Fruit fly (Drosophila melanogaster): Measurements from ENCODE around the gene CG1637.

CG1637 gene

dm6 chrX:10846972-10847435, 30.7 kb downstream of the CG1637 start, which contains the start of gene sbr (continued):
- TF ChIP-seq Nf-YB (GFP tag; optimal IDR thresholded peaks at IDR 0.05): no peak
- TF ChIP-seq D (optimal IDR thresholded peaks at IDR 0.05): no peak
- no peak for TF ChIP-seq D (GFP tag; optimal IDR thresholded peaks at IDR 0.05)
- peak; percentile 12 for TF ChIP-seq CG17186 (GFP tag; optimal IDR thresholded peaks at IDR 0.05)
- no peak for TF ChIP-seq CG14050 (GFP tag; IDR thresholded peaks at IDR 0.05)
- TF ChIP-seq CG17361 (GFP tag; IDR thresholded peaks at IDR 0.05): peak; percentile 27; the same call in 1 of the 3 replicates
- TF ChIP-seq CG7987 (GFP tag; optimal IDR thresholded peaks at IDR 0.05): no peak
- TF ChIP-seq sens (GFP tag): peak; percentile 47
- no peak for TF ChIP-seq CG8478 (optimal IDR thresholded peaks at IDR 0.05)
- no peak for TF ChIP-seq CG17568 (GFP tag; optimal IDR thresholded peaks at IDR 0.05)
- TF ChIP-seq CG16815 (GFP tag; optimal IDR thresholded peaks at IDR 0.05): no peak
- TF ChIP-seq nau (GFP tag; optimal IDR thresholded peaks at IDR 0.05): no peak
- no peak for TF ChIP-seq CG11504 (tag; optimal IDR thresholded peaks at IDR 0.05)
- no peak for TF ChIP-seq CG17612 (GFP tag; IDR thresholded peaks at IDR 0.05)
- no peak for TF ChIP-seq CTCF (GFP tag; optimal IDR thresholded peaks at IDR 0.05)
- TF ChIP-seq CG17385 (GFP tag; optimal IDR thresholded peaks at IDR 0.05): no peak
- TF ChIP-seq MBD-R2 (GFP tag; IDR thresholded peaks at IDR 0.05): peak; percentile 15; the same call in 1 of the 2 replicates
- TF ChIP-seq crc (GFP tag; optimal IDR thresholded peaks at IDR 0.05): no peak
- peak; percentile 71; the same call in 2 of the 3 replicates for TF ChIP-seq Opbp (GFP tag; IDR thresholded peaks at IDR 0.05; ENCODE audit: partially characterized antibody)
- TF ChIP-seq CG18476 (GFP tag; optimal IDR thresholded peaks at IDR 0.05): peak; percentile 2
- TF ChIP-seq knrl (GFP tag; IDR thresholded peaks at IDR 0.05; ENCODE audit: partially characterized antibody): peak; percentile 83; the same call in 2 of the 3 replicates
- TF ChIP-seq Pdp1 (GFP tag; optimal IDR thresholded peaks at IDR 0.05): peak in 1 of 2 experiments; percentile 8
- TF ChIP-seq CG30403 (GFP tag; optimal IDR thresholded peaks at IDR 0.05): peak; percentile 42
- TF ChIP-seq nerfin-2 (GFP tag; IDR thresholded peaks at IDR 0.05; ENCODE audit: partially characterized antibody): peak; percentile 62
- TF ChIP-seq pb (GFP tag; optimal IDR thresholded peaks at IDR 0.05): no peak
- peak; percentile 32; the same call in 1 of the 2 replicates for TF ChIP-seq tna (GFP tag; IDR thresholded peaks at IDR 0.05; ENCODE audit: partially characterized antibody)
- TF ChIP-seq CG34224 (GFP tag; IDR thresholded peaks at IDR 0.05; ENCODE audit: partially characterized antibody): peak; percentile 74
- peak in 1 of 2 experiments; percentile 10 for TF ChIP-seq chif (GFP tag; optimal IDR thresholded peaks at IDR 0.05)
- no peak for TF ChIP-seq CG9876 (GFP tag; optimal IDR thresholded peaks at IDR 0.05)
- TF ChIP-seq Dp (GFP tag; optimal IDR thresholded peaks at IDR 0.05): peak; percentile 29
- no peak; the same call in 2 of the 3 replicates for TF ChIP-seq mld (GFP tag; IDR thresholded peaks at IDR 0.05; ENCODE audit: partially characterized antibody)
- no peak for TF ChIP-seq CG7928 (GFP tag; optimal IDR thresholded peaks at IDR 0.05)
- TF ChIP-seq CG12155 (GFP tag; optimal IDR thresholded peaks at IDR 0.05): no peak
- TF ChIP-seq ems (GFP tag; optimal IDR thresholded peaks at IDR 0.05): no peak
- no peak for TF ChIP-seq NC2α (GFP tag; optimal IDR thresholded peaks at IDR 0.05)
- TF ChIP-seq Ets97D (GFP tag; optimal IDR thresholded peaks at IDR 0.05): peak; percentile 13
- peak; percentile 86 for TF ChIP-seq Scr (GFP tag; IDR thresholded peaks at IDR 0.05; ENCODE audit: partially characterized antibody)
- no peak for TF ChIP-seq oc (tag; optimal IDR thresholded peaks at IDR 0.05)
- no peak for TF ChIP-seq Hr51 (GFP tag; optimal IDR thresholded peaks at IDR 0.05)
- TF ChIP-seq CHES-1-like (GFP tag; optimal IDR thresholded peaks at IDR 0.05): peak; percentile 7
- no peak for TF ChIP-seq CG14441 (GFP tag; IDR thresholded peaks at IDR 0.05)
- TF ChIP-seq Gug (GFP tag; IDR thresholded peaks at IDR 0.05): no peak
- TF ChIP-seq CG18764 (GFP tag; optimal IDR thresholded peaks at IDR 0.05): no peak
- TF ChIP-seq CG13287 (GFP tag; IDR thresholded peaks at IDR 0.05; ENCODE audit: partially characterized antibody): peak; percentile 78
- no peak for TF ChIP-seq lab (GFP tag; optimal IDR thresholded peaks at IDR 0.05)
- peak; percentile 33; the same call in 1 of the 2 replicates for TF ChIP-seq CG6272 (GFP tag; IDR thresholded peaks at IDR 0.05)
- no peak for TF ChIP-seq CG18619 (GFP tag; optimal IDR thresholded peaks at IDR 0.05)
- TF ChIP-seq CG12299 (tag; optimal IDR thresholded peaks at IDR 0.05): no peak
- TF ChIP-seq wek (GFP tag; optimal IDR thresholded peaks at IDR 0.05): no peak
- peak; percentile 64; the same call in 1 of the 3 replicates for TF ChIP-seq CG7963 (GFP tag; IDR thresholded peaks at IDR 0.05; ENCODE audit: partially characterized antibody)

Data from whole organism, embryonic.